Worm (Caenorhabditis elegans) whole organism, young adult: ENCODE measurements around the gene C44C10.5.

Source experiments
- B0019.2 ChIP-seq: fragments of 200-800 bp; sonication (Bioruptor generic); conservative IDR thresholded peaks from 2 replicates; pipeline ENCODE4 v1.3.6; 2022; ENCODE audit warnings: missing genetic modification reagents, missing genetic modification characterization, missing compliant biosample characterization
- B0261.1 ChIP-seq: sonication (generic microtip); optimal IDR thresholded peaks from 2 replicates; lab custom pipeline; 2016; ENCODE audit warnings: mild to moderate bottlenecking, missing genetic modification characterization, moderate library complexity, missing compliant biosample characterization
- F39B2.1 ChIP-seq: fragments of 200-800 bp; sonication (Bioruptor generic); IDR thresholded peaks from 2 replicates; pipeline ENCODE4 v1.3.6; 2022; ENCODE audit warnings: missing genetic modification reagents, missing genetic modification characterization, missing compliant biosample characterization
- F57A8.1 ChIP-seq: fragments of 200-800 bp; sonication (Bioruptor generic); optimal IDR thresholded peaks from 2 replicates; lab custom pipeline; 2018; ENCODE audit warnings: mild to moderate bottlenecking, missing genetic modification characterization, moderate library complexity, missing compliant biosample characterization
- T07F8.4 ChIP-seq: sonication (generic microtip); optimal IDR thresholded peaks from 2 replicates; lab custom pipeline; 2016; ENCODE audit warnings: mild to moderate bottlenecking, missing genetic modification characterization, moderate library complexity, missing compliant biosample characterization
- T26A5.8 ChIP-seq: sonication (generic microtip); optimal IDR thresholded peaks from 2 replicates; lab custom pipeline; 2016; ENCODE audit warnings: missing genetic modification characterization, missing compliant biosample characterization
- Y53G8AR.9 ChIP-seq: fragments of 200-800 bp; sonication (Bioruptor generic); conservative IDR thresholded peaks from 2 replicates; pipeline ENCODE4 v1.3.6; 2022; ENCODE audit warnings: missing genetic modification reagents, missing genetic modification characterization, missing compliant biosample characterization
- Y67H2A.10 ChIP-seq: fragments of 200-800 bp; sonication (Bioruptor generic); conservative IDR thresholded peaks from 2 replicates; pipeline ENCODE4 v1.3.6; 2022; ENCODE audit warnings: missing genetic modification reagents, missing genetic modification characterization, missing compliant biosample characterization
- Y95B8A.8 ChIP-seq: fragments of 200-800 bp; sonication (Bioruptor generic); IDR thresholded peaks from 2 replicates; pipeline ENCODE4 v1.3.6; 2022; ENCODE audit warnings: missing genetic modification reagents, missing genetic modification characterization, missing compliant biosample characterization
- ama-1 ChIP-seq, 3 experiments: fragments of 150-350 bp in 1 of 3; sonication (generic microtip) in 2 of 3; optimal IDR thresholded peaks; 2 replicates each; lab custom pipeline; 2014 to 2018; ENCODE audit warnings: missing biosample characterization in 2 of 3, missing genetic modification characterization in 2 of 3, missing genetic modification reagents in 2 of 3
- atf-7 ChIP-seq: sonication (generic microtip); optimal IDR thresholded peaks from 2 replicates; lab custom pipeline; 2017; ENCODE audit warnings: mild to moderate bottlenecking, missing genetic modification characterization, missing compliant biosample characterization
- cebp-1 ChIP-seq, 2 experiments: fragments of 200-800 bp in 1 of 2; sonication (Bioruptor generic) in 1 of 2; sonication (generic microtip) in 1 of 2; IDR thresholded peaks in 1 of 2; optimal IDR thresholded peaks in 1 of 2; 2 replicates each; pipeline versions ENCODE4 v1.3.6 to Lab custom; 2017 to 2022; ENCODE audit warnings: missing compliant biosample characterization in 2 of 2, missing genetic modification characterization in 2 of 2, mild to moderate bottlenecking in 1 of 2, missing genetic modification reagents in 1 of 2, moderate library complexity in 1 of 2
- cebp-2 ChIP-seq: fragments of 200-800 bp; sonication (Bioruptor generic); IDR thresholded peaks from 2 replicates; pipeline ENCODE4 v1.3.6; 2022; ENCODE audit warnings: missing genetic modification characterization, missing compliant biosample characterization
- dox-1 ChIP-seq: fragments of 200-800 bp; sonication (Bioruptor generic); IDR thresholded peaks from 2 replicates; pipeline ENCODE4 v1.3.6; 2022; ENCODE audit warnings: missing genetic modification reagents, missing genetic modification characterization, missing compliant biosample characterization
- efl-1 ChIP-seq: fragments of 150-350 bp; optimal IDR thresholded peaks from 2 replicates; lab custom pipeline; 2014; ENCODE audit warnings: missing biosample characterization, missing genetic modification reagents, missing genetic modification characterization
- egl-44 ChIP-seq: fragments of 200-800 bp; sonication (Bioruptor generic); IDR thresholded peaks from 2 replicates; pipeline ENCODE4 v1.3.6; 2022; ENCODE audit warnings: missing genetic modification reagents, missing genetic modification characterization, missing compliant biosample characterization
- egrh-3 ChIP-seq: fragments of 200-800 bp; sonication (Bioruptor generic); IDR thresholded peaks from 2 replicates; pipeline ENCODE4 v1.3.6; 2022; ENCODE audit warnings: missing genetic modification reagents, missing genetic modification characterization, missing compliant biosample characterization
- gei-17 ChIP-seq: fragments of 200-800 bp; sonication (Bioruptor generic); optimal IDR thresholded peaks from 2 replicates; lab custom pipeline; 2018; ENCODE audit warnings: mild to moderate bottlenecking, missing genetic modification characterization, missing compliant biosample characterization
- let-607 ChIP-seq, 2 experiments: fragments of 200-800 bp in 1 of 2; sonication (Bioruptor generic) in 1 of 2; sonication (generic microtip) in 1 of 2; optimal IDR thresholded peaks; 2 replicates each; lab custom pipeline; 2016 to 2018; ENCODE audit warnings: mild to moderate bottlenecking in 2 of 2, missing compliant biosample characterization in 2 of 2, missing genetic modification characterization in 2 of 2, moderate library complexity in 2 of 2, missing genotype in 1 of 2
- lin-26 ChIP-seq: fragments of 200-800 bp; sonication (Bioruptor generic); IDR thresholded peaks from 2 replicates; pipeline ENCODE4 v1.3.6; 2022; ENCODE audit warnings: missing genetic modification reagents, missing genetic modification characterization, missing compliant biosample characterization
- lin-40 ChIP-seq: sonication (generic microtip); optimal IDR thresholded peaks from 2 replicates; lab custom pipeline; 2016; ENCODE audit warnings: missing genetic modification characterization, mild to moderate bottlenecking, missing compliant biosample characterization, missing genotype, missing genetic modification reagents
- madf-10 ChIP-seq: sonication (generic microtip); optimal IDR thresholded peaks from 2 replicates; lab custom pipeline; 2016; ENCODE audit warnings: mild to moderate bottlenecking, missing genetic modification characterization, missing compliant biosample characterization
- madf-3 ChIP-seq: fragments of 200-800 bp; sonication (Bioruptor generic); IDR thresholded peaks from 2 replicates; pipeline ENCODE4 v1.3.6; 2022; ENCODE audit warnings: missing genetic modification reagents, missing genetic modification characterization, missing compliant biosample characterization
- mel-28 ChIP-seq: sonication (generic microtip); optimal IDR thresholded peaks from 2 replicates; lab custom pipeline; 2016; ENCODE audit warnings: borderline replicate concordance, mild to moderate bottlenecking, missing genetic modification characterization, missing compliant biosample characterization
- nfya-2 ChIP-seq: fragments of 200-800 bp; sonication (Bioruptor generic); IDR thresholded peaks from 2 replicates; pipeline ENCODE4 v1.3.6; 2022; ENCODE audit warnings: missing genetic modification reagents, missing genetic modification characterization, missing compliant biosample characterization
- nhr-80 ChIP-seq: sonication (generic microtip); optimal IDR thresholded peaks from 2 replicates; lab custom pipeline; 2016; ENCODE audit warnings: missing genetic modification characterization, missing compliant biosample characterization
- pbrm-1 ChIP-seq: fragments of 200-800 bp; sonication (Bioruptor generic); IDR thresholded peaks from 2 replicates; pipeline ENCODE4 v1.3.6; 2022; ENCODE audit warnings: missing genetic modification reagents, missing genetic modification characterization, missing compliant biosample characterization
- rcor-1 ChIP-seq: fragments of 200-800 bp; sonication (Bioruptor generic); IDR thresholded peaks from 2 replicates; pipeline ENCODE4 v1.3.6; 2022; ENCODE audit warnings: missing genetic modification reagents, missing genetic modification characterization, missing compliant biosample characterization
- rpc-1 ChIP-seq, 2 experiments: fragments of 150-350 bp in 1 of 2; sonication (generic microtip) in 1 of 2; optimal IDR thresholded peaks; 2 replicates each; lab custom pipeline; 2014 to 2018; ENCODE audit warnings: missing biosample characterization in 1 of 2, missing genetic modification characterization in 1 of 2, missing genetic modification reagents in 1 of 2, missing genotype in 1 of 2
- tbp1 ChIP-seq: fragments of 200-800 bp; sonication (Bioruptor generic); optimal IDR thresholded peaks from 2 replicates; lab custom pipeline; 2018; ENCODE audit warnings: mild to moderate bottlenecking, missing genetic modification characterization, missing compliant biosample characterization
- unc-130 ChIP-seq: sonication (generic microtip); optimal IDR thresholded peaks from 2 replicates; lab custom pipeline; 2016; ENCODE audit warnings: missing genetic modification reagents, missing genetic modification characterization, missing compliant biosample characterization
- unc-62 ChIP-seq: fragments of 150-350 bp; optimal IDR thresholded peaks from 2 replicates; lab custom pipeline; 2014; ENCODE audit warnings: missing biosample characterization, missing genetic modification reagents, missing genetic modification characterization
- xnd-1 ChIP-seq: sonication (generic microtip); optimal IDR thresholded peaks from 2 replicates; lab custom pipeline; 2016; ENCODE audit warnings: missing genotype, missing genetic modification reagents, missing genetic modification characterization, missing compliant biosample characterization
- ztf-18 ChIP-seq: sonication (generic microtip); optimal IDR thresholded peaks from 2 replicates; lab custom pipeline; 2016; ENCODE audit warnings: missing genotype, mild to moderate bottlenecking, missing genetic modification characterization, missing compliant biosample characterization
- ztf-22 ChIP-seq: fragments of 200-800 bp; sonication (Bioruptor generic); optimal IDR thresholded peaks from 2 replicates; lab custom pipeline; 2018; ENCODE audit warnings: mild to moderate bottlenecking, missing genetic modification characterization, moderate library complexity, missing compliant biosample characterization

The C44C10.5 gene

DNA sequence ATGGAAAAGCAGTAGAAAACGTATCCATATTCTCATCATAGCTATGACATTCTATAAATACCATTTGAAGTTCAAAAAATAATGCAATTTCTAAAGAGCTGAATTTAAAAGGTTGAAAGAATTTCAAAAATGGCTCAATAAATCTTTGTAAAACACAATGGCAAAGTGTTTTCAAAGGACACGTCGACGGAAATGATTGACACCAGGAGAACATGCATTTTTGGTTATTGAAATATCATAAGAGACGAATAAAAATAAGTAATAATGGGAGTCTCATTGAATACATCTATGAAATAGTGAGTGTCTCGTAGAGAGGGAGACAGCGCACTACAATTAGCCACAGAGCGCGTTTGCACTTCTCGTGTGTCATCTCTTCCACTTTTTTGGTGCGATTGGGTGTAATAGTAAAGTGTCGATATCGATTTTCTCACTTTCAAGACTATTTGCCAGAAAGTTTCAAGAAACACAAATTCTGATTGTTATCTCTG is 33.8 kb upstream of the C44C10.5 start, which contains the start of gene T04F8.2 (continued):
- TF ChIP-seq egl-44, result no peak
- TF ChIP-seq rcor-1 (GFP tag; lab: Robert Waterston, UW), result no peak
- no peak for TF ChIP-seq T26A5.8 (tag; lab: Kevin White, UChicago)
- no peak for TF ChIP-seq T07F8.4 (tag; lab: Kevin White, UChicago)
- TF ChIP-seq cebp-1 (GFP tag; IDR thresholded peaks at IDR 0.05; lab: Robert Waterston, UW), result no peak
- TF ChIP-seq cebp-1 (tag; optimal IDR thresholded peaks at IDR 0.05; lab: Kevin White, UChicago), result peak; percentile 67
- peak; percentile 37; the same call in 1 of the 2 replicates for TF ChIP-seq lin-26 (GFP tag; lab: Robert Waterston, UW)
- TF ChIP-seq unc-130 (GFP tag; lab: Kevin White, UChicago), result no peak
- TF ChIP-seq mel-28 (tag; lab: Kevin White, UChicago), result no peak
- no peak for TF ChIP-seq nfya-2 (GFP tag; lab: Robert Waterston, UW)
- TF ChIP-seq ama-1 (optimal IDR thresholded peaks at IDR 0.05; lab: Kevin White, UChicago), result no peak
- TF ChIP-seq ama-1 (GFP tag; optimal IDR thresholded peaks at IDR 0.05; lab: Kevin White, UChicago), result no peak
- TF ChIP-seq madf-10 (tag; lab: Kevin White, UChicago), result no peak
- no peak for TF ChIP-seq egrh-3 (GFP tag; lab: Robert Waterston, UW)
- TF ChIP-seq Y67H2A.10 (GFP tag; lab: Robert Waterston, UW), result no peak

DNA sequence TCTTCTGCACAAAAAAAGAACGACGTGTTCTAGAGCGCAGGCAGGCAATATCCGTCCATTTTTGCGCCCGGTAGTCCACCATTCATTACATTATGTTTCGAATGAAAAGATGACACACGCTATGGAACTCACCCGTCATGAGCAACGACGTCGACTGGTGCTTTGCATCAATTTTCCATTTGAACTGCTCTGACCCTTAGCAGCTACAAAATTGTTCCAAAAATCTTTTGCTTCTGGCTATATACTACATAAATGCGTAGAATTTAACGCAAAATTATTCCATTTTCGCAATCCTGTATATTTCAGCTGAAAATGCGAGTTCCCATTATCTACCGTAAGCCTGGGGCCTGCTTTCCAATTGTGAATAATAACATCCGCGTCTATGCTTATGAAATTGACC is 32.0 kb upstream of the C44C10.5 start, which contains the start of gene T04F8.3:
Gene T04F8.3, plus strand, starts transcription at position 301 of the 400 bp plus-strand sequence.
- TF ChIP-seq xnd-1 (tag; lab: Kevin White, UChicago), result no peak
- no peak for TF ChIP-seq gei-17 (GFP tag; lab: Kevin White, UChicago)

DNA sequence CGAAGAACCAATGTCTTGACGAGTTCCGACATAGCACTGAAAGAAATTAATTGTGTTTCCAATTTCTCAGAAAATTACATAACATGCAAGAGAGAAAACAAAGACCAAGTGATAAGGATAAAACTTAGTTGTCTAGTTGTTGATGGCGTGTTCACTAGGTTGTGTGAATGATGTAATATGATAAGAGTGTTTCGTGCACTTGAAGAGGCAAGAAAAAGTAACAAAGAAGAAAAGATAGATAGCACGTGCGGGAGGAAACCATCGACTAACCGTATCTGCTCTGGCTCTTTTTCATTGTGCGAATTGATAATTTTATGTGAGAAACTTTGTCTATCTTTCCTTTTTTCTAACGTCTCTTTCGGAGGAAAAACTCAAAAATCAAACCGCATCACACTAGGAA is 28.7 kb upstream of the C44C10.5 start, which contains the start of gene sfxn-1.5:
Gene sfxn-1.5, minus strand, starts transcription at position 36 of the 400 bp plus-strand sequence.
- TF ChIP-seq atf-7 (tag; lab: Kevin White, UChicago) (peak; percentile 31), B0261.1 (tag; lab: Kevin White, UChicago) (no peak), nhr-80 (peak; percentile 94), dox-1 (GFP tag; lab: Robert Waterston, UW) (peak; percentile 35; the same call in 1 of the 2 replicates), let-607 (tag; optimal IDR thresholded peaks at IDR 0.05; lab: Kevin White, UChicago) (peak in 1 of 2 experiments; percentile 50), tbp1 (GFP tag; lab: Kevin White, UChicago) (peak; percentile 7), Y53G8AR.9 (GFP tag; lab: Robert Waterston, UW) (no peak), T26A5.8 (tag; lab: Kevin White, UChicago) (no peak)

ce11 chrX:11662069-11662468 is 28.3 kb upstream of the C44C10.5 start:
- TF ChIP-seq Y67H2A.10 (GFP tag; lab: Robert Waterston, UW), result no peak
- TF ChIP-seq mel-28 (tag; lab: Kevin White, UChicago), result no peak
- no peak for TF ChIP-seq cebp-1 (GFP tag; IDR thresholded peaks at IDR 0.05; lab: Robert Waterston, UW)
- TF ChIP-seq cebp-1 (tag; optimal IDR thresholded peaks at IDR 0.05; lab: Kevin White, UChicago), result peak; percentile 31
- TF ChIP-seq, all 124 proteins: peak for 1

ce11 chrX:11662557-11662956 is 27.8 kb upstream of the C44C10.5 start:
- TF ChIP-seq Y95B8A.8 (GFP tag; lab: Robert Waterston, UW) (no peak), lin-40 (no peak), B0261.1 (tag; lab: Kevin White, UChicago) (no peak), cebp-2 (GFP tag; lab: Robert Waterston, UW) (no peak), madf-3 (GFP tag; lab: Robert Waterston, UW) (0 out of 2 replicates have a peak, but pooled peaks have one; percentile 17), rpc-1 (optimal IDR thresholded peaks at IDR 0.05; lab: Kevin White, UChicago) (no peak), rpc-1 (tag; optimal IDR thresholded peaks at IDR 0.05; lab: Kevin White, UChicago) (no peak), F57A8.1 (GFP tag; lab: Kevin White, UChicago) (no peak), unc-62 (GFP tag; lab: Kevin White, UChicago) (no peak), ztf-18 (tag; lab: Kevin White, UChicago) (peak; percentile 82), B0019.2 (GFP tag; lab: Robert Waterston, UW) (no peak), efl-1 (GFP tag; lab: Kevin White, UChicago) (peak; percentile 10), pbrm-1 (GFP tag; lab: Robert Waterston, UW) (no peak), F39B2.1 (no peak), dox-1 (GFP tag; lab: Robert Waterston, UW) (0 out of 2 replicates have a peak, but pooled peaks have one; percentile 46), T26A5.8 (tag; lab: Kevin White, UChicago) (no peak), ztf-22 (GFP tag; lab: Kevin White, UChicago) (no peak), let-607 (tag; optimal IDR thresholded peaks at IDR 0.05; lab: Kevin White, UChicago) (no peak)
